1 fruit fly cellular context compared by ENCODE assay signal in the genomic region with DNA sequence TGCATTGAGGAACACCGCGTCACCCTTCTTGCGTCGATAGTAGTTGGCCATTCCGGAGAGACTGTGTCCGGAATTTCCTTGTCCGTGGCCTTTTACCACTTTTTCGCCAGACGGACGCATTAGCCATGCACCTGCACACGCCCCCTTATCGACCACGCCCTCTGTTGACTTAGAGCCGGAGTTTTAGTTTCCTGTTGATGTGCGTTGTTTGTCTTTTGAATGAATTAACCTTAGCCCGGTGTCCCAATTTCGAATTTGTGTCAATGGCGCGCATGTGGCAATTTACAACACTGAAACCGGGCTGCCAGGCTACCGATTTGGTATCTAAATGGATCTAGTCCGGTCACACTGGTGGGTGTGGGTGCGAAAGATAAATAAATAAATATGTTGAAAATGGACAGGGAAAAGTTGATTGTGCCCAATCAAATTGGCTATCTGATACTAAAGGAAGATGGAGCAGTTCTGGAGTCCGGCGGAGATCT.
TF ChIP-seq lines count a peak whose summit lies in the region.

A gene (minus strand): TSS at position 51 of the 482 bp plus-strand sequence.
A gene (plus strand): TSS at position 348 of the 482 bp plus-strand sequence.

TF ChIP-seq in whole organism, embryonic, 481 proteins besides CTCF, POLR2A, EP300 and RAD21 (continued from another document and continues in another):
- TF ChIP-seq ftz-f1 (GFP tag; optimal IDR thresholded peaks at IDR 0.05; lab: Kevin White, UChicago) (peak; percentile 5), ara (GFP tag; IDR thresholded peaks at IDR 0.05; lab: Robert Waterston, UW) (no peak), ken (GFP tag; IDR thresholded peaks at IDR 0.05; lab: Robert Waterston, UW) (no peak), CG4707 (GFP tag; optimal IDR thresholded peaks at IDR 0.05; lab: Kevin White, UChicago) (no peak), ase (GFP tag; IDR thresholded peaks at IDR 0.05; lab: Robert Waterston, UW) (no peak), Chrac-16 (GFP tag; optimal IDR thresholded peaks at IDR 0.05; lab: Kevin White, UChicago) (no peak), CG10654 (GFP tag; optimal IDR thresholded peaks at IDR 0.05; lab: Kevin White, UChicago) (no peak), zen (tag; optimal IDR thresholded peaks at IDR 0.05; lab: Kevin White, UChicago) (peak; percentile 7), gsb (GFP tag; IDR thresholded peaks at IDR 0.05; lab: Robert Waterston, UW) (no peak), run (tag; optimal IDR thresholded peaks at IDR 0.05; lab: Kevin White, UChicago) (no peak), HHEX (GFP tag; optimal IDR thresholded peaks at IDR 0.05; lab: Kevin White, UChicago) (no peak), hbn (GFP tag; IDR thresholded peaks at IDR 0.05; lab: Robert Waterston, UW; ENCODE audit: partially characterized antibody) (no peak), chinmo (GFP tag; IDR thresholded peaks at IDR 0.05; lab: Robert Waterston, UW; ENCODE audit: partially characterized antibody) (0 out of 4 replicates have a peak, but pooled peaks have one; percentile 17), Dp (GFP tag; optimal IDR thresholded peaks at IDR 0.05; lab: Kevin White, UChicago) (peak; percentile 98), CG6813 (GFP tag; optimal IDR thresholded peaks at IDR 0.05; lab: Kevin White, UChicago) (no peak), CG8478 (optimal IDR thresholded peaks at IDR 0.05; lab: Kevin White, UChicago) (no peak), klu (GFP tag; IDR thresholded peaks at IDR 0.05; lab: Robert Waterston, UW) (peak; percentile 36; the same call in 1 of the 2 replicates), btn (GFP tag; optimal IDR thresholded peaks at IDR 0.05; lab: Kevin White, UChicago) (peak; percentile 24), Dip2 (GFP tag; IDR thresholded peaks at IDR 0.05; lab: Robert Waterston, UW) (no peak), CG12155 (GFP tag; optimal IDR thresholded peaks at IDR 0.05; lab: Kevin White, UChicago) (peak; percentile 5), prd (optimal IDR thresholded peaks at IDR 0.05; lab: Kevin White, UChicago) (no peak), prd (GFP tag; IDR thresholded peaks at IDR 0.05; lab: Robert Waterston, UW) (no peak), CG12104 (GFP tag; optimal IDR thresholded peaks at IDR 0.05; lab: Kevin White, UChicago) (no peak), CG31441 (GFP tag; IDR thresholded peaks at IDR 0.05; lab: Robert Waterston, UW) (no peak), CG30403 (GFP tag; optimal IDR thresholded peaks at IDR 0.05; lab: Kevin White, UChicago) (no peak), CG1529 (GFP tag; optimal IDR thresholded peaks at IDR 0.05; lab: Kevin White, UChicago) (no peak), CG7928 (GFP tag; optimal IDR thresholded peaks at IDR 0.05; lab: Kevin White, UChicago) (no peak), crol (GFP tag; IDR thresholded peaks at IDR 0.05; lab: Robert Waterston, UW) (no peak), CG3163 (GFP tag; optimal IDR thresholded peaks at IDR 0.05; lab: Kevin White, UChicago) (no peak), HLH3B (GFP tag; IDR thresholded peaks at IDR 0.05; lab: Robert Waterston, UW) (no peak), TFAM (GFP tag; optimal IDR thresholded peaks at IDR 0.05; lab: Kevin White, UChicago) (no peak), BtbVII (GFP tag; optimal IDR thresholded peaks at IDR 0.05; lab: Kevin White, UChicago) (no peak), Optix (GFP tag; IDR thresholded peaks at IDR 0.05; lab: Robert Waterston, UW) (no peak), CG18011 (GFP tag; optimal IDR thresholded peaks at IDR 0.05; lab: Kevin White, UChicago) (peak; percentile 4), CG9609 (GFP tag; optimal IDR thresholded peaks at IDR 0.05; lab: Kevin White, UChicago) (no peak), mirr (GFP tag; optimal IDR thresholded peaks at IDR 0.05; lab: Kevin White, UChicago) (peak; percentile 6), CG6689 (GFP tag; IDR thresholded peaks at IDR 0.05; lab: Robert Waterston, UW) (no peak), peb (GFP tag; IDR thresholded peaks at IDR 0.05; lab: Robert Waterston, UW) (no peak), Bdp1 (GFP tag; optimal IDR thresholded peaks at IDR 0.05; lab: Kevin White, UChicago) (peak; percentile 25), CG10959 (GFP tag; IDR thresholded peaks at IDR 0.05; lab: Robert Waterston, UW) (no peak), z (GFP tag; IDR thresholded peaks at IDR 0.05; lab: Robert Waterston, UW) (no peak; the same call in 2 of the 3 replicates), twi (tag; optimal IDR thresholded peaks at IDR 0.05; lab: Kevin White, UChicago) (no peak), CG13123 (GFP tag; optimal IDR thresholded peaks at IDR 0.05; lab: Kevin White, UChicago) (no peak), Asciz (GFP tag; optimal IDR thresholded peaks at IDR 0.05; lab: Kevin White, UChicago) (no peak), CG10543 (GFP tag; optimal IDR thresholded peaks at IDR 0.05; lab: Kevin White, UChicago) (no peak), CG33557 (GFP tag; optimal IDR thresholded peaks at IDR 0.05; lab: Kevin White, UChicago) (no peak), B-H1 (GFP tag; IDR thresholded peaks at IDR 0.05; lab: Robert Waterston, UW) (no peak), oc (tag; optimal IDR thresholded peaks at IDR 0.05; lab: Kevin White, UChicago) (no peak), lab (GFP tag; optimal IDR thresholded peaks at IDR 0.05; lab: Kevin White, UChicago) (peak; percentile 17), nau (GFP tag; optimal IDR thresholded peaks at IDR 0.05; lab: Kevin White, UChicago) (peak; percentile 1), jigr1 (GFP tag; IDR thresholded peaks at IDR 0.05; lab: Robert Waterston, UW) (no peak), Camta (GFP tag; optimal IDR thresholded peaks at IDR 0.05; lab: Kevin White, UChicago) (no peak), CG13624 (GFP tag; optimal IDR thresholded peaks at IDR 0.05; lab: Kevin White, UChicago) (peak; percentile 57), Jarid2 (GFP tag; optimal IDR thresholded peaks at IDR 0.05; lab: Kevin White, UChicago) (no peak), CG18599 (GFP tag; optimal IDR thresholded peaks at IDR 0.05; lab: Kevin White, UChicago) (no peak), exex (tag; optimal IDR thresholded peaks at IDR 0.05; lab: Kevin White, UChicago) (no peak), Dll (GFP tag; IDR thresholded peaks at IDR 0.05; lab: Robert Waterston, UW; ENCODE audit: partially characterized antibody) (0 out of 4 replicates have a peak, but pooled peaks have one; percentile 31), corto (GFP tag; optimal IDR thresholded peaks at IDR 0.05; lab: Kevin White, UChicago) (no peak), CG9932 (GFP tag; IDR thresholded peaks at IDR 0.05; lab: Robert Waterston, UW) (peak; percentile 46; the same call in 1 of the 2 replicates), Six4 (GFP tag; optimal IDR thresholded peaks at IDR 0.05; lab: Kevin White, UChicago) (no peak), ewg (GFP tag; optimal IDR thresholded peaks at IDR 0.05; lab: Kevin White, UChicago) (no peak), CG15479 (GFP tag; optimal IDR thresholded peaks at IDR 0.05; lab: Kevin White, UChicago) (no peak), CG17802 (tag; optimal IDR thresholded peaks at IDR 0.05; lab: Kevin White, UChicago) (no peak), CG14014 (GFP tag; IDR thresholded peaks at IDR 0.05; lab: Robert Waterston, UW) (no peak), CG12219 (GFP tag; optimal IDR thresholded peaks at IDR 0.05; lab: Kevin White, UChicago) (no peak), Adf1 (GFP tag; IDR thresholded peaks at IDR 0.05; lab: Robert Waterston, UW) (no peak), tin (GFP tag; optimal IDR thresholded peaks at IDR 0.05; lab: Kevin White, UChicago) (peak; percentile 0), CG10321 (GFP tag; IDR thresholded peaks at IDR 0.05; lab: Robert Waterston, UW) (no peak), CG14860 (GFP tag; IDR thresholded peaks at IDR 0.05; lab: Robert Waterston, UW; ENCODE audit: partially characterized antibody) (no peak), shn (GFP tag; optimal IDR thresholded peaks at IDR 0.05; lab: Kevin White, UChicago) (no peak), dmrt99B (tag; optimal IDR thresholded peaks at IDR 0.05; lab: Kevin White, UChicago) (no peak), Lpt (GFP tag; optimal IDR thresholded peaks at IDR 0.05; lab: Kevin White, UChicago) (no peak), CG11398 (GFP tag; optimal IDR thresholded peaks at IDR 0.05; lab: Kevin White, UChicago) (peak; percentile 0), ham (GFP tag; IDR thresholded peaks at IDR 0.05; lab: Robert Waterston, UW) (no peak), stwl (tag; optimal IDR thresholded peaks at IDR 0.05; lab: Kevin White, UChicago) (peak; percentile 76), slbo (GFP tag; IDR thresholded peaks at IDR 0.05; lab: Robert Waterston, UW) (peak; percentile 21; the same call in 1 of the 2 replicates), CrebB (tag; optimal IDR thresholded peaks at IDR 0.05; lab: Kevin White, UChicago) (no peak), HLH54F (GFP tag; optimal IDR thresholded peaks at IDR 0.05; lab: Kevin White, UChicago) (peak; percentile 33), gem (tag; optimal IDR thresholded peaks at IDR 0.05; lab: Kevin White, UChicago) (no peak), Poxn (GFP tag; IDR thresholded peaks at IDR 0.05; lab: Robert Waterston, UW) (no peak), insv (GFP tag; optimal IDR thresholded peaks at IDR 0.05; lab: Kevin White, UChicago) (no peak), CG11696 (GFP tag; IDR thresholded peaks at IDR 0.05; lab: Robert Waterston, UW) (no peak), eyg (GFP tag; optimal IDR thresholded peaks at IDR 0.05; lab: Kevin White, UChicago) (no peak), h (optimal IDR thresholded peaks at IDR 0.05; lab: Kevin White, UChicago) (no peak), Trl (optimal IDR thresholded peaks at IDR 0.05; lab: Kevin White, UChicago) (no peak), Trl (GFP tag; optimal IDR thresholded peaks at IDR 0.05; lab: Kevin White, UChicago) (no peak), lmd (GFP tag; IDR thresholded peaks at IDR 0.05; lab: Robert Waterston, UW) (no peak), Usf (GFP tag; optimal IDR thresholded peaks at IDR 0.05; lab: Kevin White, UChicago) (no peak), Gug (GFP tag; IDR thresholded peaks at IDR 0.05; lab: Robert Waterston, UW) (no peak), pho (GFP tag; optimal IDR thresholded peaks at IDR 0.05; lab: Kevin White, UChicago) (no peak), CG7839 (tag; optimal IDR thresholded peaks at IDR 0.05; lab: Kevin White, UChicago) (no peak), CG17359 (tag; optimal IDR thresholded peaks at IDR 0.05; lab: Kevin White, UChicago) (no peak), NFAT (GFP tag; IDR thresholded peaks at IDR 0.05; lab: Robert Waterston, UW) (no peak), Myb (GFP tag; optimal IDR thresholded peaks at IDR 0.05; lab: Kevin White, UChicago) (peak; percentile 47), Lhr (GFP tag; optimal IDR thresholded peaks at IDR 0.05; lab: Kevin White, UChicago) (peak; percentile 24), Ravus (GFP tag; IDR thresholded peaks at IDR 0.05; lab: Robert Waterston, UW) (no peak), Mad (GFP tag; optimal IDR thresholded peaks at IDR 0.05; lab: Kevin White, UChicago) (no peak), rib (GFP tag; IDR thresholded peaks at IDR 0.05; lab: Robert Waterston, UW) (no peak), B-H2 (GFP tag; optimal IDR thresholded peaks at IDR 0.05; lab: Kevin White, UChicago) (peak; percentile 50), Fer2 (tag; optimal IDR thresholded peaks at IDR 0.05; lab: Kevin White, UChicago) (no peak), CG7963 (GFP tag; IDR thresholded peaks at IDR 0.05; lab: Robert Waterston, UW; ENCODE audit: partially characterized antibody) (no peak), Hr39 (optimal IDR thresholded peaks at IDR 0.05; lab: Kevin White, UChicago) (no peak), HmgZ (tag; optimal IDR thresholded peaks at IDR 0.05; lab: Kevin White, UChicago) (peak; percentile 64), Neu2 (GFP tag; optimal IDR thresholded peaks at IDR 0.05; lab: Kevin White, UChicago; ENCODE audit: borderline replicate concordance) (no peak), dysf (GFP tag; IDR thresholded peaks at IDR 0.05; lab: Robert Waterston, UW) (no peak), Dbx (GFP tag; IDR thresholded peaks at IDR 0.05; lab: Robert Waterston, UW) (0 out of 3 replicates have a peak, but pooled peaks have one; percentile 15), Deaf1 (tag; optimal IDR thresholded peaks at IDR 0.05; lab: Kevin White, UChicago) (no peak), CG12391 (tag; optimal IDR thresholded peaks at IDR 0.05; lab: Kevin White, UChicago) (no peak), psq (GFP tag; optimal IDR thresholded peaks at IDR 0.05; lab: Kevin White, UChicago) (no peak), vnd (GFP tag; IDR thresholded peaks at IDR 0.05; lab: Robert Waterston, UW; ENCODE audit: partially characterized antibody) (no peak), pita (GFP tag; optimal IDR thresholded peaks at IDR 0.05; lab: Kevin White, UChicago) (no peak), Hmx (GFP tag; optimal IDR thresholded peaks at IDR 0.05; lab: Kevin White, UChicago) (no peak), CG12942 (GFP tag; optimal IDR thresholded peaks at IDR 0.05; lab: Kevin White, UChicago) (no peak), Mrtf (GFP tag; IDR thresholded peaks at IDR 0.05; lab: Robert Waterston, UW) (no peak), ranshi (GFP tag; IDR thresholded peaks at IDR 0.05; lab: Robert Waterston, UW) (no peak), CG2875 (GFP tag; optimal IDR thresholded peaks at IDR 0.05; lab: Kevin White, UChicago) (no peak), ttk (GFP tag; IDR thresholded peaks at IDR 0.05; lab: Robert Waterston, UW) (no peak), Sox100B (GFP tag; optimal IDR thresholded peaks at IDR 0.05; lab: Kevin White, UChicago) (no peak), CG16813 (GFP tag; IDR thresholded peaks at IDR 0.05; lab: Robert Waterston, UW; ENCODE audit: partially characterized antibody) (no peak), CG10147 (GFP tag; optimal IDR thresholded peaks at IDR 0.05; lab: Kevin White, UChicago) (no peak), CG13296 (GFP tag; optimal IDR thresholded peaks at IDR 0.05; lab: Kevin White, UChicago) (no peak), CG43689 (GFP tag; IDR thresholded peaks at IDR 0.05; lab: Robert Waterston, UW) (no peak), vfl (GFP tag; optimal IDR thresholded peaks at IDR 0.05; lab: Kevin White, UChicago) (no peak), sens-2 (GFP tag; IDR thresholded peaks at IDR 0.05; lab: Robert Waterston, UW) (no peak), wor (GFP tag; IDR thresholded peaks at IDR 0.05; lab: Robert Waterston, UW) (no peak), vvl (GFP tag; IDR thresholded peaks at IDR 0.05; lab: Robert Waterston, UW) (no peak), MESR4 (GFP tag; optimal IDR thresholded peaks at IDR 0.05; lab: Kevin White, UChicago) (peak; percentile 77), HLH4C (GFP tag; IDR thresholded peaks at IDR 0.05; lab: Robert Waterston, UW; ENCODE audit: partially characterized antibody) (no peak), Hr51 (GFP tag; optimal IDR thresholded peaks at IDR 0.05; lab: Kevin White, UChicago) (no peak), Ptx1 (GFP tag; IDR thresholded peaks at IDR 0.05; lab: Robert Waterston, UW) (no peak), CG10209 (GFP tag; optimal IDR thresholded peaks at IDR 0.05; lab: Kevin White, UChicago) (no peak)
